Worm (Caenorhabditis elegans): Measurements from ENCODE around the gene apc-2.

Gene apc-2

DNA sequence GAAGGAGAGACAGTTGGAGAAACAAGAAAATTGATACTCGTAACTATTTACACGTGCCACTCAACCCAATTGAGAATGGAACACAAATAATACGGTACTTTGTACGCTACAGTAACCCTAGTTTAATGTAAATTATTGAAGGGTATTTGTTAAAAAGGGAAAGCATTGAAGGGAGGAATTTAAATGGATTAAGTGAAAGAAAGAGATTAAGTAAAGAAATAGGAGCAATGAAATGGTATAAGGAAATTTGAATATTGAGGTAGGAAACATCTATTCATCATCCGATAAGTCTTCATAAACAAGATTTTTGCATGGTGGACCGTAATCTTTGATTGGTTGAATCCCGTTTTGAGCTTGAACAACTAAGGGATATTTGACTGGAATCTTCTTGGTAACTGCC lies 30.9 kb downstream of the apc-2 start:
- TF ChIP-seq snpc-4 (GFP tag; optimal IDR thresholded peaks at IDR 0.05) (no peak), snpc-4 (tag; optimal IDR thresholded peaks at IDR 0.05) (no peak), Y79H2A.3 (GFP tag; conservative IDR thresholded peaks at IDR 0.05) (no peak), mel-28 (tag; optimal IDR thresholded peaks at IDR 0.05; ENCODE audit: borderline replicate concordance) (no peak), dpl-1 (GFP tag; optimal IDR thresholded peaks at IDR 0.05) (no peak), F57C9.4 (tag; optimal IDR thresholded peaks at IDR 0.05) (no peak), let-607 (tag; optimal IDR thresholded peaks at IDR 0.05) (no peak), nfya-1 (tag; optimal IDR thresholded peaks at IDR 0.05; ENCODE audit: borderline replicate concordance, insufficient read depth) (no peak), T26A5.8 (tag; optimal IDR thresholded peaks at IDR 0.05) (no peak), C17E4.6 (GFP tag; IDR thresholded peaks at IDR 0.05) (no peak), ekl-4 (GFP tag; IDR thresholded peaks at IDR 0.05) (no peak), somi-1 (GFP tag; optimal IDR thresholded peaks at IDR 0.05) (no peak), snpc-1.3 (tag; optimal IDR thresholded peaks at IDR 0.05; ENCODE audit: insufficient read depth) (no peak), lin-54 (GFP tag; optimal IDR thresholded peaks at IDR 0.05) (no peak), madf-6 (GFP tag; IDR thresholded peaks at IDR 0.05) (no peak), bed-1 (GFP tag; IDR thresholded peaks at IDR 0.05) (no peak), F37B4.10 (GFP tag; IDR thresholded peaks at IDR 0.05) (no peak), unc-130 (GFP tag; optimal IDR thresholded peaks at IDR 0.05) (no peak)

DNA sequence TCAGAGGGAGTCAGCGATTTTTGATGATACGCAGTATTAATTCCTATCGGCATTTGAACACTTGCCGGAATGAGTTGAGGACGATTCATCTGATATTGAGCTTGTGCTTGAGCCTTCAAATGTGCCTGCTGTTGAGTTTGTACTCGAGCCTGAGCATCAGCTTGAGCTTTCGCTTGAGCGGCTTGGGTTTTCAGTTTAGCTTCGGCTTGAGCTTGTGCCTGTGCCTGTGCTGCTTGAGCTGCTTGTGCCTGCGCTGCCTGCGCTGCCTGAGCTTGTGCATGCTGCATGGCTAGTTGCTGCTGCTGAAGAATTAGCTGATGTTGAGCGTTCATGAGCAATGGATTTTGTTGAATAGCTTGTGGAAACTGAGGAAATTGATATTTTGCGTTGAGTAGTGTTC lies 35.4 kb downstream of the apc-2 start:
- TF ChIP-seq madf-3 (GFP tag; IDR thresholded peaks at IDR 0.05): no peak
- TF ChIP-seq zfh-2 (GFP tag; conservative IDR thresholded peaks at IDR 0.05): peak; percentile 59

DNA sequence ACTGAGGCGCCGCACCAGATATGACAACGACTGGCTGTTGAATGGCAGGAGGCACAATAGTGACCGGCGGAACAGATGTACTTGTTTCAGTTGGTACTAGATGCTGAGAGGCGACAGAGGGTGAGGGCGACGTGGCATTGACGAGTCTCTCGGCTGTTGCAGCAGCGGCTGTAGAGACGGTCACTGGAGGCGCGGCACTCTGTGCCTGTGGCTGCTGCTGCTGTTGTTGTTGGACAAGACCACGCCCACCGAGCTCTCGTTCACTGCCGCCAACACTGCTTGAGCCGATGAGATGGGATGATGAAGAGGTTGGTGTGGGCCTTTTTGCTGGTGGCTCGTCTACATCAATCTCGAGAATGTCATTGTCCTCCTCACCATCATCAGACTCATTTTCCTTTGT lies 36.7 kb downstream of the apc-2 start:
- TF ChIP-seq F52B5.7 (tag; optimal IDR thresholded peaks at IDR 0.05): no peak
- TF ChIP-seq madf-6 (GFP tag; IDR thresholded peaks at IDR 0.05): no peak
- no peak for TF ChIP-seq rcor-1 (GFP tag; IDR thresholded peaks at IDR 0.05)
- no peak for TF ChIP-seq hlh-12 (tag; optimal IDR thresholded peaks at IDR 0.05)
- peak; percentile 85 for TF ChIP-seq zfh-2 (GFP tag; conservative IDR thresholded peaks at IDR 0.05)
- TF ChIP-seq egrh-3 (GFP tag; IDR thresholded peaks at IDR 0.05): peak; percentile 54

DNA sequence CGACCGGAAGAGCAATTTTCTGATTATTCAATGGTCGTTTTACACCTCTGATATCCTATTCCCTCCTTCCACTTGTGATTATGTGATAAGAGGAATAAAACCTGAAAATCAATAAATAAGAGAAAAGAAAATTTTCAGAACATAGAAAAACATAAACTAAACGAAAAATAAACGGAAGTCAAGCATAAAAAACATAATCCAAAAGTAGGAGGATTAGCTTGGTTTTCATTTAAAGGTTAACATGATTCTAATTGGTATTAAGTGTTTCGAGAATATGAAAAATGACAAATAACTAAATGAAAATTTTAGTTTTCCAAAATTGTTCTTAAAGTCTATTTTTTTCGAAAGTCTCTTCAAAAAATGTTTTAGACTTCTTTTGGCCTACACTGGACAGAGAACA lies 40.7 kb downstream of the apc-2 start, which contains the start of gene gei-8:
TSS of gene gei-8 (minus strand) at position 101 of the 400 bp plus-strand sequence.
- no peak for TF ChIP-seq F37B4.10 (GFP tag; IDR thresholded peaks at IDR 0.05)

DNA sequence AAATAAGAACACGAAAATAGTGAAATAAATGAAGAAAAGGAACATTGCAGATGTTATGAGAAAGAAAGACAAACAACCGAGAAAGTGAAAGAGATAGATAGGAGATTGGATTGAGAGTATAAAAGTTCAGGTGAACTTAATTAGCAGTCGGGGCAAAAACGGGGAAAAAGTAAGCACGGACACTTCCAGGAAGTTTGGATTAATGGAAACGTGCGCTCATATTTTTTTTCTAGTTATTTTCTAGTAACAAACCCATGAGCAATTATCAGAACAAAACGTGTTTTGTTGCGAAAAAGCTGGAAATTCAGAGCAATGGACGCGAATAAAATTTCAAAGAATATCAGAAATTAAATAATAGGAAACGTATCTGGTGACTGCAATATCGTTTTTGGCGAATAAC lies 41.5 kb downstream of the apc-2 start:
- TF ChIP-seq bed-1 (GFP tag; IDR thresholded peaks at IDR 0.05) (no peak), ztf-18 (tag; optimal IDR thresholded peaks at IDR 0.05) (no peak), F33H1.4 (GFP tag; IDR thresholded peaks at IDR 0.05) (no peak), ceh-27 (GFP tag; optimal IDR thresholded peaks at IDR 0.05) (no peak), madf-8 (GFP tag; conservative IDR thresholded peaks at IDR 0.05) (no peak), F23B12.7 (tag; optimal IDR thresholded peaks at IDR 0.05; ENCODE audit: insufficient read depth) (no peak), hmg-20 (GFP tag; IDR thresholded peaks at IDR 0.05) (no peak), nhr-179 (tag; optimal IDR thresholded peaks at IDR 0.05) (no peak), T07F8.4 (tag; optimal IDR thresholded peaks at IDR 0.05) (no peak), pbrm-1 (GFP tag; IDR thresholded peaks at IDR 0.05) (no peak), F37B4.10 (GFP tag; IDR thresholded peaks at IDR 0.05) (no peak), snpc-1.3 (tag; optimal IDR thresholded peaks at IDR 0.05; ENCODE audit: insufficient read depth) (no peak), hrde-1 (tag; optimal IDR thresholded peaks at IDR 0.05; ENCODE audit: borderline replicate concordance) (no peak), nfya-2 (GFP tag; IDR thresholded peaks at IDR 0.05) (no peak), snpc-1.1 (tag; optimal IDR thresholded peaks at IDR 0.05; ENCODE audit: insufficient read depth) (no peak), C06A6.2 (GFP tag; conservative IDR thresholded peaks at IDR 0.05) (no peak), ztf-22 (GFP tag; optimal IDR thresholded peaks at IDR 0.05) (no peak), F39B2.1 (GFP tag; IDR thresholded peaks at IDR 0.05) (no peak), attf-6 (GFP tag; IDR thresholded peaks at IDR 0.05) (no peak)
